Worm (Caenorhabditis elegans) whole organism, young adult: Measurements from ENCODE around the gene rabn-5.

Experiments used
- B0019.2 ChIP-seq: fragments of 200-800 bp; sonication (Bioruptor generic); conservative IDR thresholded peaks from 2 replicates; pipeline ENCODE4 v1.3.6; 2022; ENCODE audit warnings: missing genetic modification reagents, missing genetic modification characterization, missing compliant biosample characterization
- C06A6.2 ChIP-seq: fragments of 200-800 bp; sonication (Bioruptor generic); conservative IDR thresholded peaks from 2 replicates; pipeline ENCODE4 v1.3.6; 2022; ENCODE audit warnings: missing genetic modification characterization, missing compliant biosample characterization
- F22D6.2 ChIP-seq: sonication (generic microtip); optimal IDR thresholded peaks from 2 replicates; lab custom pipeline; 2016; ENCODE audit warnings: mild to moderate bottlenecking, missing genetic modification characterization, missing compliant biosample characterization
- F33H1.4 ChIP-seq: fragments of 200-800 bp; sonication (Bioruptor generic); IDR thresholded peaks from 2 replicates; pipeline ENCODE4 v1.3.6; 2022; ENCODE audit warnings: missing genetic modification reagents, missing genetic modification characterization, missing compliant biosample characterization
- F37B4.10 ChIP-seq: fragments of 200-800 bp; sonication (Bioruptor generic); IDR thresholded peaks from 2 replicates; pipeline ENCODE4 v1.3.6; 2022; ENCODE audit warnings: missing genetic modification characterization, missing compliant biosample characterization
- F49E8.2 ChIP-seq: sonication (generic microtip); optimal IDR thresholded peaks from 3 replicates; lab custom pipeline; 2017; ENCODE audit warnings: missing genetic modification characterization, mild to moderate bottlenecking, missing compliant biosample characterization, antibody characterized with exemption, moderate library complexity; ENCODE audit not compliant: insufficient read depth
- F57C9.4 ChIP-seq: sonication (generic microtip); optimal IDR thresholded peaks from 2 replicates; lab custom pipeline; 2017; ENCODE audit warnings: mild to moderate bottlenecking, missing genetic modification characterization, missing compliant biosample characterization
- K11D2.4 ChIP-seq: fragments of 200-800 bp; sonication (Bioruptor generic); IDR thresholded peaks from 2 replicates; pipeline ENCODE4 v1.3.6; 2022; ENCODE audit warnings: missing genetic modification reagents, missing genetic modification characterization, missing compliant biosample characterization
- K12H6.12 ChIP-seq: fragments of 200-800 bp; sonication (Bioruptor generic); optimal IDR thresholded peaks from 2 replicates; lab custom pipeline; 2018; ENCODE audit warnings: mild to moderate bottlenecking, missing genetic modification characterization, missing compliant biosample characterization
- Y56A3A.18 ChIP-seq: fragments of 200-800 bp; sonication (Bioruptor generic); IDR thresholded peaks from 2 replicates; pipeline ENCODE4 v1.3.6; 2022; ENCODE audit warnings: missing genetic modification reagents, missing genetic modification characterization, missing compliant biosample characterization
- Y79H2A.3 ChIP-seq: fragments of 200-800 bp; sonication (Bioruptor generic); conservative IDR thresholded peaks from 2 replicates; pipeline ENCODE4 v1.3.6; 2022; ENCODE audit warnings: missing genetic modification reagents, missing genetic modification characterization, missing compliant biosample characterization
- ama-1 ChIP-seq, 3 experiments: fragments of 150-350 bp in 1 of 3; sonication (generic microtip) in 2 of 3; optimal IDR thresholded peaks; 2 replicates each; lab custom pipeline; 2014 to 2018; ENCODE audit warnings: missing biosample characterization in 2 of 3, missing genetic modification characterization in 2 of 3, missing genetic modification reagents in 2 of 3
- aptf-2 ChIP-seq: fragments of 200-800 bp; sonication (Bioruptor generic); conservative IDR thresholded peaks from 2 replicates; pipeline ENCODE4 v1.3.6; 2022; ENCODE audit warnings: missing genetic modification reagents, missing genetic modification characterization, missing compliant biosample characterization
- aptf-3 ChIP-seq: fragments of 200-800 bp; sonication (Bioruptor generic); IDR thresholded peaks from 2 replicates; pipeline ENCODE4 v1.3.6; 2022; ENCODE audit warnings: missing genetic modification characterization, missing compliant biosample characterization
- athp-1 ChIP-seq: sonication (generic microtip); optimal IDR thresholded peaks from 2 replicates; lab custom pipeline; 2017; ENCODE audit warnings: mild to moderate bottlenecking, missing genetic modification characterization, missing compliant biosample characterization
- bed-1 ChIP-seq: fragments of 200-800 bp; sonication (Bioruptor generic); IDR thresholded peaks from 2 replicates; pipeline ENCODE4 v1.3.6; 2022; ENCODE audit warnings: missing genetic modification reagents, missing genetic modification characterization, missing compliant biosample characterization
- cebp-2 ChIP-seq: fragments of 200-800 bp; sonication (Bioruptor generic); IDR thresholded peaks from 2 replicates; pipeline ENCODE4 v1.3.6; 2022; ENCODE audit warnings: missing genetic modification characterization, missing compliant biosample characterization
- ceh-100 ChIP-seq: fragments of 200-800 bp; sonication (Bioruptor generic); IDR thresholded peaks from 2 replicates; pipeline ENCODE4 v1.3.6; 2022; ENCODE audit warnings: missing genetic modification reagents, missing genetic modification characterization, missing compliant biosample characterization
- ceh-27 ChIP-seq: fragments of 200-800 bp; sonication (Bioruptor generic); optimal IDR thresholded peaks from 2 replicates; lab custom pipeline; 2018; ENCODE audit warnings: mild to moderate bottlenecking, missing genetic modification characterization, moderate library complexity, missing compliant biosample characterization
- ceh-91 ChIP-seq: fragments of 200-800 bp; sonication (Bioruptor generic); IDR thresholded peaks from 2 replicates; pipeline ENCODE4 v1.3.6; 2022; ENCODE audit warnings: missing genetic modification reagents, missing genetic modification characterization, missing compliant biosample characterization
- dox-1 ChIP-seq: fragments of 200-800 bp; sonication (Bioruptor generic); IDR thresholded peaks from 2 replicates; pipeline ENCODE4 v1.3.6; 2022; ENCODE audit warnings: missing genetic modification reagents, missing genetic modification characterization, missing compliant biosample characterization
- egl-18 ChIP-seq: fragments of 200-800 bp; sonication (Bioruptor generic); IDR thresholded peaks from 2 replicates; pipeline ENCODE4 v1.3.6; 2022; ENCODE audit warnings: missing genetic modification reagents, missing genetic modification characterization, missing compliant biosample characterization
- egrh-3 ChIP-seq: fragments of 200-800 bp; sonication (Bioruptor generic); IDR thresholded peaks from 2 replicates; pipeline ENCODE4 v1.3.6; 2022; ENCODE audit warnings: missing genetic modification reagents, missing genetic modification characterization, missing compliant biosample characterization
- fkh-3 ChIP-seq: sonication (generic microtip); optimal IDR thresholded peaks from 2 replicates; lab custom pipeline; 2016; ENCODE audit warnings: mild to moderate bottlenecking, missing genetic modification characterization, missing compliant biosample characterization
- him-1 ChIP-seq: sonication (generic microtip); optimal IDR thresholded peaks from 2 replicates; lab custom pipeline; 2016; ENCODE audit warnings: missing genotype, missing genetic modification reagents, missing genetic modification characterization, missing compliant biosample characterization
- hlh-26 ChIP-seq: fragments of 200-800 bp; sonication (Bioruptor generic); conservative IDR thresholded peaks from 2 replicates; pipeline ENCODE4 v1.3.6; 2022; ENCODE audit warnings: missing genetic modification reagents, missing genetic modification characterization, missing compliant biosample characterization
- lin-54 ChIP-seq: fragments of 200-800 bp; sonication (Bioruptor generic); optimal IDR thresholded peaks from 2 replicates; lab custom pipeline; 2018; ENCODE audit warnings: mild to moderate bottlenecking, missing genetic modification characterization, missing compliant biosample characterization
- lsl-1 ChIP-seq: fragments of 200-800 bp; sonication (Bioruptor generic); optimal IDR thresholded peaks from 2 replicates; lab custom pipeline; 2018; ENCODE audit warnings: mild to moderate bottlenecking, missing genetic modification characterization, moderate library complexity, missing compliant biosample characterization
- lsy-27 ChIP-seq: sonication (generic microtip); optimal IDR thresholded peaks from 2 replicates; lab custom pipeline; 2017; ENCODE audit warnings: missing genetic modification characterization, mild to moderate bottlenecking, missing compliant biosample characterization, antibody characterized with exemption, missing genotype, borderline replicate concordance; ENCODE audit not compliant: insufficient read depth
- madf-6 ChIP-seq: fragments of 200-800 bp; sonication (Bioruptor generic); IDR thresholded peaks from 2 replicates; pipeline ENCODE4 v1.3.6; 2022; ENCODE audit warnings: missing genetic modification reagents, missing genetic modification characterization, missing compliant biosample characterization
- madf-8 ChIP-seq: fragments of 200-800 bp; sonication (Bioruptor generic); conservative IDR thresholded peaks from 2 replicates; pipeline ENCODE4 v1.3.6; 2022; ENCODE audit warnings: missing genetic modification reagents, missing genetic modification characterization, missing compliant biosample characterization
- mxl-1 ChIP-seq: sonication (generic microtip); optimal IDR thresholded peaks from 2 replicates; lab custom pipeline; 2016; ENCODE audit warnings: missing genetic modification characterization, missing compliant biosample characterization
- nfyb-1 ChIP-seq: fragments of 200-800 bp; sonication (Bioruptor generic); IDR thresholded peaks from 2 replicates; pipeline ENCODE4 v1.3.6; 2022; ENCODE audit warnings: missing genetic modification reagents, missing genetic modification characterization, missing compliant biosample characterization
- nhr-27 ChIP-seq: fragments of 200-800 bp; sonication (Bioruptor generic); optimal IDR thresholded peaks from 2 replicates; lab custom pipeline; 2018; ENCODE audit warnings: mild to moderate bottlenecking, missing genetic modification characterization, moderate library complexity, missing compliant biosample characterization
- nhr-80 ChIP-seq: sonication (generic microtip); optimal IDR thresholded peaks from 2 replicates; lab custom pipeline; 2016; ENCODE audit warnings: missing genetic modification characterization, missing compliant biosample characterization
- pbrm-1 ChIP-seq: fragments of 200-800 bp; sonication (Bioruptor generic); IDR thresholded peaks from 2 replicates; pipeline ENCODE4 v1.3.6; 2022; ENCODE audit warnings: missing genetic modification reagents, missing genetic modification characterization, missing compliant biosample characterization
- rcor-1 ChIP-seq: fragments of 200-800 bp; sonication (Bioruptor generic); IDR thresholded peaks from 2 replicates; pipeline ENCODE4 v1.3.6; 2022; ENCODE audit warnings: missing genetic modification reagents, missing genetic modification characterization, missing compliant biosample characterization
- repo-1 ChIP-seq: sonication (generic microtip); optimal IDR thresholded peaks from 2 replicates; lab custom pipeline; 2017; ENCODE audit warnings: mild to moderate bottlenecking, missing genetic modification characterization, missing compliant biosample characterization
- snpc-1.1 ChIP-seq: sonication (generic microtip); optimal IDR thresholded peaks from 2 replicates; lab custom pipeline; 2017; ENCODE audit warnings: missing genetic modification characterization, mild to moderate bottlenecking, missing compliant biosample characterization, antibody characterized with exemption, moderate library complexity, missing genotype, missing genetic modification reagents; ENCODE audit not compliant: insufficient read depth
- snpc-1.3 ChIP-seq: sonication (generic microtip); optimal IDR thresholded peaks from 2 replicates; lab custom pipeline; 2017; ENCODE audit warnings: missing genetic modification characterization, mild to moderate bottlenecking, missing compliant biosample characterization, antibody characterized with exemption, moderate library complexity, missing genotype, missing genetic modification reagents; ENCODE audit not compliant: insufficient read depth
- tbp1 ChIP-seq: fragments of 200-800 bp; sonication (Bioruptor generic); optimal IDR thresholded peaks from 2 replicates; lab custom pipeline; 2018; ENCODE audit warnings: mild to moderate bottlenecking, missing genetic modification characterization, missing compliant biosample characterization
- unc-130 ChIP-seq: sonication (generic microtip); optimal IDR thresholded peaks from 2 replicates; lab custom pipeline; 2016; ENCODE audit warnings: missing genetic modification reagents, missing genetic modification characterization, missing compliant biosample characterization
- xnd-1 ChIP-seq: sonication (generic microtip); optimal IDR thresholded peaks from 2 replicates; lab custom pipeline; 2016; ENCODE audit warnings: missing genotype, missing genetic modification reagents, missing genetic modification characterization, missing compliant biosample characterization
- ztf-22 ChIP-seq: fragments of 200-800 bp; sonication (Bioruptor generic); optimal IDR thresholded peaks from 2 replicates; lab custom pipeline; 2018; ENCODE audit warnings: mild to moderate bottlenecking, missing genetic modification characterization, moderate library complexity, missing compliant biosample characterization

Gene rabn-5

DNA sequence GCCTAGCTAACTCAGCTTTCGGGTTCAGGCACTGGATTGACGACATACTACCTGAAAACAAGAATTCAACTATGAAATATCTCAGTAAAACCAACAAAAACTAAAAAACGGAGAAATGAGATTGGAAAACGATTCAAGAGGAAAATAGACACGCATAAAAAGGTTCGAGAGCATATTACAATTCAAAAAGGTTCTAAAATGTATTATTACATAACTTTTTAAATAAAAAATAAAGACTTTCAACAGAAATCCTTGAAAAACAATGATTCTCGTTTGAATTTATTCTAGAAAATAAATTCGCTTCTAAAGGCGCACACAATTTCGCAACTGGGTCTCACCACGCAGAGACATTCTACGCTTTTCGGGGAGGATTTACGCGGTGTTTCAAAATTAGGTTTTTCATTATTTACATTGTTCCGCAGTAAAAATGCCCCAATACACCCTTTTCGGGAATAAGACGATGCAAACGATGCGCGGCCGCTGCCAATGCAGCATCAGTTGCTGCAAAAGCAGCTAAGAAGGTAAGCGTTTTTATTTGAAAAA is 8.6 kb upstream of the rabn-5 start, which contains the start of the genes cct-6 and alh-9 (continued):
- no peak for TF ChIP-seq F49E8.2
- peak; percentile 64; the same call in 1 of the 2 replicates for TF ChIP-seq pbrm-1 (GFP tag; lab: Robert Waterston, UW)
- no peak for TF ChIP-seq unc-130 (GFP tag; lab: Kevin White, UChicago)
- no peak for TF ChIP-seq egl-18 (GFP tag; lab: Robert Waterston, UW)
- no peak for TF ChIP-seq lsy-27 (tag; lab: Kevin White, UChicago)
- no peak for TF ChIP-seq athp-1 (tag; lab: Kevin White, UChicago)
- TF ChIP-seq fkh-3, result no peak
- TF ChIP-seq nfyb-1, result peak; percentile 20; the same call in 1 of the 2 replicates
- TF ChIP-seq repo-1, result no peak
- TF ChIP-seq cebp-2 (GFP tag; lab: Robert Waterston, UW), result no peak
- no peak for TF ChIP-seq snpc-1.3 (tag; lab: Kevin White, UChicago)
- no peak for TF ChIP-seq hlh-26
- TF ChIP-seq nhr-27 (tag; lab: Kevin White, UChicago), result no peak
- TF ChIP-seq aptf-2 (GFP tag; lab: Robert Waterston, UW), result no peak
- no peak for TF ChIP-seq madf-8 (GFP tag; lab: Robert Waterston, UW)
- TF ChIP-seq ceh-100 (GFP tag; lab: Robert Waterston, UW), result no peak
- no peak for TF ChIP-seq snpc-1.1 (tag; lab: Kevin White, UChicago)
- peak; percentile 11 for TF ChIP-seq nhr-80
- no peak for TF ChIP-seq Y56A3A.18 (GFP tag; lab: Robert Waterston, UW)
- TF ChIP-seq madf-6 (GFP tag; lab: Robert Waterston, UW), result peak; percentile 62; the same call in 1 of the 2 replicates
- TF ChIP-seq B0019.2 (GFP tag; lab: Robert Waterston, UW), result no peak
- peak; percentile 55 for TF ChIP-seq lsl-1 (GFP tag; lab: Kevin White, UChicago)
- TF ChIP-seq mxl-1, result no peak
- peak; percentile 37 for TF ChIP-seq K12H6.12 (tag; lab: Kevin White, UChicago)
- no peak for TF ChIP-seq egrh-3 (GFP tag; lab: Robert Waterston, UW)
- TF ChIP-seq ceh-91, result peak; percentile 44; the same call in 1 of the 2 replicates
- no peak for TF ChIP-seq K11D2.4 (GFP tag; lab: Robert Waterston, UW)
- no peak for TF ChIP-seq rcor-1
- no peak for TF ChIP-seq ztf-22 (GFP tag; lab: Kevin White, UChicago)
- TF ChIP-seq, all 124 proteins: peak for 26

DNA sequence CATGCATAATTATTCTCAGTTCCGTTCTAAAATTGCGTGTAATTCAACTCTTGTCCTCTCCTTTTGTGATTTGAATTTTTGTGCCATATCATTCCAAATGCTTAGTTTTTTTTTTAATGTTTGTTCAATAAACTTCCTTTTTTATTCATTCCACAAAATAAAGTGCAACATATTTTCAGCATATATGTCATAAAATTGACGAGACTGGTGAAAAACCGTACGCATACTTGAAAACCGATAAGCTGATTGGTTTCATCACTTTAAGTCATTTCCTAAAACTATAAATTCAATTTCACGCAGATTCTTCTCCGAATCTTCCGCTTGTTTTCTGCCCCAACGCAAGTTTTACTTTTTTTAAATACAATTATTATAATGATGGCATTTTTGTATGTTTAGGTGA is 5.3 kb upstream of the rabn-5 start, which contains the start of gene dpf-4:
dpf-4 (plus strand) TSS at position 301 of the 400 bp plus-strand sequence.
- no peak for TF ChIP-seq K11D2.4 (GFP tag; lab: Robert Waterston, UW)
- peak; percentile 47 for TF ChIP-seq ama-1 (optimal IDR thresholded peaks at IDR 0.05; lab: Kevin White, UChicago)
- TF ChIP-seq ama-1 (GFP tag; optimal IDR thresholded peaks at IDR 0.05; lab: Kevin White, UChicago), result no peak

DNA sequence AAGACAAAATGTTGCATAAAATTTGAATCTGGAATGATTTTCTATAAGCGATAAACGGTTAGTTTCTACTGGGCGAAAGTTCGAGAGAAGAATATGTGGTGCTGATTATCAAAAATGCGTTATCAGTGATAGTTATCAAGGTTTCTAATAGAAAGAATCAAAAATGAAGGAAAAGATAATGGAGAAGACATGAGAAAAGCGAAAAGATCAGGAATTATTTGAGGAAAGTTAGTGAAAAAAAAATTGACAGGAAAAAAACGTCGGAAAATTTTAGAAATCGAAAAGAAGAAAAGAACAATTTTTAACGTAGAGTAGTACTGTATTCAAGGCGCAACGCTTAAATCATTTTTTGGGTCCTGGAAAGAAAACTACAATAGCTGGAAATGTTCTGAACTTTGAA is 579 bp upstream of the rabn-5 start, which contains the start of gene dnpp-1:
dnpp-1 (minus strand) TSS at position 30 of the 400 bp plus-strand sequence.
- TF ChIP-seq aptf-3 (GFP tag; lab: Robert Waterston, UW) (no peak), F57C9.4 (tag; lab: Kevin White, UChicago) (no peak), him-1 (tag; lab: Kevin White, UChicago) (peak; percentile 41), nhr-80 (peak; percentile 69), madf-6 (GFP tag; lab: Robert Waterston, UW) (peak; percentile 82), F33H1.4 (GFP tag; lab: Robert Waterston, UW) (peak; percentile 87), F22D6.2 (tag; lab: Kevin White, UChicago) (no peak), xnd-1 (tag; lab: Kevin White, UChicago) (peak; percentile 68), snpc-1.3 (tag; lab: Kevin White, UChicago) (no peak), F37B4.10 (GFP tag; lab: Robert Waterston, UW) (no peak), snpc-1.1 (tag; lab: Kevin White, UChicago) (no peak), lin-54 (GFP tag; lab: Kevin White, UChicago) (no peak), madf-8 (GFP tag; lab: Robert Waterston, UW) (peak; percentile 53), C06A6.2 (no peak), ceh-27 (GFP tag; lab: Kevin White, UChicago) (no peak), aptf-2 (GFP tag; lab: Robert Waterston, UW) (no peak), pbrm-1 (GFP tag; lab: Robert Waterston, UW) (no peak), tbp1 (peak; percentile 12), bed-1 (GFP tag; lab: Robert Waterston, UW) (no peak), Y79H2A.3 (no peak), lsl-1 (GFP tag; lab: Kevin White, UChicago) (peak; percentile 92), dox-1 (0 out of 2 replicates have a peak, but pooled peaks have one; percentile 22)
